Worm (Caenorhabditis elegans) whole organism, L1 larva: ENCODE results near the gene set-24.

Experiments used
- C34B4.2 ChIP-seq: sonication (generic microtip); optimal IDR thresholded peaks from 2 replicates; lab custom pipeline; 2017; ENCODE audit warnings: mild to moderate bottlenecking, missing genetic modification characterization, missing compliant biosample characterization
- F16B12.6 ChIP-seq: fragments of 150-350 bp; optimal IDR thresholded peaks from 2 replicates; lab custom pipeline; 2014; ENCODE audit warnings: missing biosample characterization, missing genetic modification characterization
- ama-1 ChIP-seq: fragments of 150-350 bp; optimal IDR thresholded peaks from 2 replicates; lab custom pipeline; 2014
- blmp-1 ChIP-seq: fragments of 150-350 bp; optimal IDR thresholded peaks from 2 replicates; lab custom pipeline; 2014; ENCODE audit warnings: missing biosample characterization, missing genetic modification characterization
- ceh-63 ChIP-seq: fragments of 200-800 bp; sonication (Bioruptor generic); optimal IDR thresholded peaks from 2 replicates; lab custom pipeline; 2018; ENCODE audit warnings: mild to moderate bottlenecking, missing genetic modification characterization, missing compliant biosample characterization
- ceh-82 ChIP-seq, 3 experiments: fragments of 150-350 bp in 1 of 3; sonication (generic microtip) in 2 of 3; optimal IDR thresholded peaks; 2 replicates each; lab custom pipeline; 2014 to 2017; ENCODE audit warnings: missing biosample characterization in 3 of 3, missing genetic modification characterization in 3 of 3
- ceh-88 ChIP-seq: fragments of 200-800 bp; sonication (Bioruptor generic); IDR thresholded peaks from 2 replicates; pipeline ENCODE4 v1.3.6; 2022; ENCODE audit warnings: missing genetic modification characterization, missing compliant biosample characterization
- dpl-1 ChIP-seq, 3 experiments: fragments of 150-350 bp in 2 of 3; sonication (generic microtip) in 1 of 3; optimal IDR thresholded peaks; 2 replicates each; lab custom pipeline; 2014 to 2017; ENCODE audit warnings: missing biosample characterization in 3 of 3, missing genetic modification characterization in 3 of 3, missing genetic modification reagents in 3 of 3
- efl-1 ChIP-seq, 4 experiments: fragments of 150-350 bp; optimal IDR thresholded peaks in 3 of 4; peaks in 1 of 4; 1 replicate in 1 of 4; 2 replicates in 3 of 4; lab custom pipeline; 2014; ENCODE audit warnings: missing biosample characterization in 2 of 4, missing genetic modification characterization in 2 of 4, missing genetic modification reagents in 2 of 4
- elt-3 ChIP-seq, 6 experiments: fragments of 150-350 bp in 1 of 6; sonication (generic microtip); optimal IDR thresholded peaks; 2 replicates each; lab custom pipeline; 2017 to 2018; ENCODE audit warnings: missing biosample characterization in 6 of 6, missing genetic modification characterization in 6 of 6, inconsistent platforms in 1 of 6
- ets-5 ChIP-seq: fragments of 200-800 bp; sonication (Bioruptor generic); IDR thresholded peaks from 2 replicates; pipeline ENCODE4 v1.3.6; 2022; ENCODE audit warnings: missing genetic modification characterization, missing compliant biosample characterization
- fkh-10 ChIP-seq: sonication (generic microtip); optimal IDR thresholded peaks from 2 replicates; lab custom pipeline; 2017; ENCODE audit warnings: missing biosample characterization, missing genetic modification reagents, missing genetic modification characterization
- fkh-4 ChIP-seq: sonication (generic microtip); optimal IDR thresholded peaks from 2 replicates; lab custom pipeline; 2016; ENCODE audit warnings: missing compliant biosample characterization, missing genetic modification characterization, borderline replicate concordance
- hlh-17 ChIP-seq: fragments of 200-800 bp; sonication (Bioruptor generic); optimal IDR thresholded peaks from 2 replicates; lab custom pipeline; 2018; ENCODE audit warnings: missing genetic modification characterization, mild to moderate bottlenecking, missing compliant biosample characterization, moderate library complexity, borderline replicate concordance
- hpl-2 ChIP-seq: fragments of 150-350 bp; optimal IDR thresholded peaks from 2 replicates; lab custom pipeline; 2014; ENCODE audit warnings: missing biosample characterization, missing genetic modification reagents, missing genetic modification characterization
- lin-14 ChIP-seq: fragments of 200-800 bp; sonication (Bioruptor generic); optimal IDR thresholded peaks from 2 replicates; lab custom pipeline; 2018; ENCODE audit warnings: mild to moderate bottlenecking, missing genetic modification characterization, moderate library complexity, missing compliant biosample characterization
- lin-35 ChIP-seq, 2 experiments: fragments of 150-350 bp; optimal IDR thresholded peaks; 2 replicates each; lab custom pipeline; 2014; ENCODE audit warnings: missing biosample characterization in 2 of 2, missing genetic modification characterization in 2 of 2, missing genetic modification reagents in 2 of 2
- lin-39 ChIP-seq: fragments of 150-350 bp; optimal IDR thresholded peaks from 2 replicates; lab custom pipeline; 2014; ENCODE audit warnings: missing biosample characterization, missing genetic modification reagents, missing genetic modification characterization
- lsy-2 ChIP-seq, 2 experiments: fragments of 150-350 bp; optimal IDR thresholded peaks; 2 replicates each; lab custom pipeline; 2014; ENCODE audit warnings: missing biosample characterization in 2 of 2, missing genetic modification characterization in 2 of 2
- nhr-19 ChIP-seq: fragments of 200-800 bp; sonication (Bioruptor generic); conservative IDR thresholded peaks from 2 replicates; pipeline ENCODE4 v1.3.6; 2022; ENCODE audit warnings: missing genetic modification characterization, missing compliant biosample characterization
- nhr-20 ChIP-seq: sonication (generic microtip); optimal IDR thresholded peaks from 2 replicates; lab custom pipeline; 2016; ENCODE audit warnings: mild to moderate bottlenecking, missing genetic modification characterization, missing compliant biosample characterization
- nhr-237 ChIP-seq: fragments of 150-350 bp; optimal IDR thresholded peaks from 2 replicates; lab custom pipeline; 2014; ENCODE audit warnings: missing biosample characterization, missing genetic modification characterization
- nhr-47 ChIP-seq: sonication (generic microtip); optimal IDR thresholded peaks from 2 replicates; lab custom pipeline; 2016; ENCODE audit warnings: mild to moderate bottlenecking, missing genetic modification characterization, moderate library complexity, missing compliant biosample characterization
- nhr-71 ChIP-seq: sonication (generic microtip); optimal IDR thresholded peaks from 2 replicates; lab custom pipeline; 2016; ENCODE audit warnings: mild to moderate bottlenecking, missing genetic modification characterization, moderate library complexity, missing compliant biosample characterization
- nhr-76 ChIP-seq: sonication (generic microtip); optimal IDR thresholded peaks from 2 replicates; lab custom pipeline; 2017; ENCODE audit warnings: missing biosample characterization, missing genetic modification characterization
- nhr-85 ChIP-seq: sonication (generic microtip); peaks from one replicate; lab custom pipeline; 2016; ENCODE audit warnings: missing genetic modification characterization, inconsistent platforms, missing compliant biosample characterization
- pag-3 ChIP-seq: sonication (generic microtip); optimal IDR thresholded peaks from 2 replicates; lab custom pipeline; 2017; ENCODE audit warnings: missing genetic modification characterization, mild to moderate bottlenecking, missing compliant biosample characterization, antibody characterized with exemption, borderline replicate concordance; ENCODE audit not compliant: insufficient read depth
- skn-1 ChIP-seq: fragments of 150-350 bp; optimal IDR thresholded peaks from 2 replicates; lab custom pipeline; 2014; ENCODE audit warnings: missing biosample characterization, missing genetic modification characterization
- snu-23 ChIP-seq: sonication (generic microtip); optimal IDR thresholded peaks from 2 replicates; lab custom pipeline; 2016; ENCODE audit warnings: missing genetic modification characterization, missing compliant biosample characterization
- sup-37 ChIP-seq: fragments of 200-800 bp; sonication (Bioruptor generic); optimal IDR thresholded peaks from 2 replicates; lab custom pipeline; 2018; ENCODE audit warnings: mild to moderate bottlenecking, missing genetic modification characterization, missing compliant biosample characterization
- swsn-7 ChIP-seq: sonication (generic microtip); optimal IDR thresholded peaks from 2 replicates; lab custom pipeline; 2016; ENCODE audit warnings: missing genetic modification characterization, missing compliant biosample characterization
- tbx-2 ChIP-seq: sonication (generic microtip); optimal IDR thresholded peaks from 2 replicates; lab custom pipeline; 2016; ENCODE audit warnings: missing genetic modification characterization, missing compliant biosample characterization
- tlp-1 ChIP-seq: fragments of 150-350 bp; optimal IDR thresholded peaks from 2 replicates; lab custom pipeline; 2014; ENCODE audit warnings: missing biosample characterization, missing genetic modification characterization
- unc-130 ChIP-seq: fragments of 150-350 bp; optimal IDR thresholded peaks from 2 replicates; lab custom pipeline; 2017; ENCODE audit warnings: missing biosample characterization, missing genetic modification characterization, inconsistent platforms
- unc-30 ChIP-seq: sonication (generic microtip); optimal IDR thresholded peaks from 2 replicates; lab custom pipeline; 2017; ENCODE audit warnings: missing biosample characterization, missing genetic modification characterization
- unc-98 ChIP-seq: fragments of 200-800 bp; sonication (Bioruptor generic); IDR thresholded peaks from 2 replicates; pipeline ENCODE4 v1.3.6; 2022; ENCODE audit warnings: missing genetic modification characterization, missing compliant biosample characterization
- vab-15 ChIP-seq: sonication (generic microtip); optimal IDR thresholded peaks from 2 replicates; lab custom pipeline; 2017; ENCODE audit warnings: missing genotype, mild to moderate bottlenecking, missing genetic modification characterization, missing compliant biosample characterization
- xbp-1 ChIP-seq: sonication (generic microtip); optimal IDR thresholded peaks from 2 replicates; lab custom pipeline; 2016; ENCODE audit warnings: missing genetic modification characterization, missing compliant biosample characterization
- ztf-11 ChIP-seq, 2 experiments: sonication (generic microtip); optimal IDR thresholded peaks; 2 replicates each; lab custom pipeline; 2016 to 2017; ENCODE audit warnings: missing genetic modification characterization in 2 of 2, missing biosample characterization in 1 of 2, missing compliant biosample characterization in 1 of 2

The set-24 gene

DNA sequence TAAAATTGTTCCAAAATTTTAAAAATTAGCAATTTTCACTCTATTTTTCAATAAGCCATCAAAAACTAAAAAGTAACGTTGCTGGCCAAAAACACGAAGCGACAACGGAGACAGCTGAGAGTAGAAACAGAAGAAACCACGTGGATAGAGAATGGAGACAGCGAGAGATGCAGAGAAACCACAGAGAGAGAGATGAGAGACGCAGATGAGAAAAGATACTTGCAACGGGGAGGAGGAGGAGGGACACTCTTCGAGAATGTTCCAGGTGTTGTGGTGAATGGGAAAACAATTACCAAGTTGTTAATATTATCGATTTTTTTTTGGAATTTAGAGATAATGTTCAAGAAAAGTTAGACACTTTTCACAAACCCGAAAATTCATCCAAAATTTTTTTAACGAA, 28.4 kb downstream of the set-24 start (continued):
- TF ChIP-seq unc-98 (GFP tag; lab: Robert Waterston, UW): no peak; the same call in 1 of the 2 replicates
- peak; percentile 92 for TF ChIP-seq nhr-19 (GFP tag; lab: Robert Waterston, UW)

- TF ChIP-seq tlp-1 (tag; lab: Kevin White, UChicago) (peak; percentile 6), lin-14 (no peak)
Observed at ce11 chrII:12099889-12100288, 30.9 kb downstream of the set-24 start, which contains the start of gene Y17G7B.17. Gene Y17G7B.17 (minus strand): TSS chrII:12099989.

DNA sequence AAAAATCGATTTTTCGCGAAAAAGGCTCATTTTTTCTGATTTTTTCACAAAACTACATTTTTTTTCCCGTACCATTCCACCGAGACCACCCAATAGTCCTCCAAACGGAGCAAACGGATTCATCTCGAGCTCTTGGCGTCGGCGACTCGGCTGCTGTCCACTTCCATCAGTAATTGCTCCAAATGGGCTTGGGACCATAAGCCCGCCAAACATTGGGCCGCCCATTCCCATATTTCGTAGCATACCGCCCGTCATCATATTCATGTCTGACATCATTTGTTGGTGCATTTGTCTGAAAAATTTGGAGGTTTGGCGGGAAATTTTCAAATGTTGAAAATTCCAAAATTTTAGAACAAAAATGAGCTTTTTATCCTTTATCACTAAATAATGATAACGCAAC, 32.1 kb downstream of the set-24 start:
- TF ChIP-seq nhr-76 (tag; lab: Kevin White, UChicago) (no peak), nhr-85 (tag; lab: Kevin White, UChicago) (peak; percentile 60)
- TF ChIP-seq, all 84 proteins: peak for 1

DNA sequence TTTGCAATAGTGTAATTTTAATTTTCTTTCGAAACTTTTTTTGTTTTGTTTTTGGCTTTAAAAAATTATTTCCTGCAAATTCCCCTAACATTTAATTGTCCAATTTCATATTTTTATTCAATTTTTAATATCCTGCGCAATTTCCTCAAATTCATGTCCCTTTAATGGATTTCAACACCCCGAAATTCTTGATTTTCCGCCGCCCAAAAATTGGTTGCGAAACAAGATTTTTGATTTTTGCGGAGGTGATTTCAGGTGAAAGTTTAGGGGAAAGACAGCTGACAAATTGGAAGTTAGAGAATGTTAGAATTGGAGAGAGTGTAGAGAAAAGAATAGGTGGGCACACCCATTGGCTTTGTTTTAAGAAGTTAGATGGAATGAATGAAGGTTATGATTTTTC, 35.7 kb downstream of the set-24 start:
- TF ChIP-seq ceh-88: no peak
- no peak for TF ChIP-seq elt-3 (tag; optimal IDR thresholded peaks at IDR 0.05; lab: Kevin White, UChicago)
- TF ChIP-seq ceh-63 (GFP tag; lab: Kevin White, UChicago): no peak
- peak; percentile 0 to 7 for TF ChIP-seq efl-1 (optimal IDR thresholded peaks at IDR 0.05; lab: Kevin White, UChicago)
- TF ChIP-seq efl-1 (GFP tag; optimal IDR thresholded peaks at IDR 0.05 in 1 of 2; lab: Kevin White, UChicago): peak in 1 of 2 experiments; percentile 66
- TF ChIP-seq F16B12.6 (tag; lab: Kevin White, UChicago): no peak
- TF ChIP-seq tbx-2 (tag; lab: Kevin White, UChicago): no peak
- TF ChIP-seq lsy-2 (tag; optimal IDR thresholded peaks at IDR 0.05; lab: Kevin White, UChicago): peak; percentile 14 to 39
- TF ChIP-seq hpl-2 (GFP tag; lab: Kevin White, UChicago): no peak
- TF ChIP-seq dpl-1 (GFP tag; optimal IDR thresholded peaks at IDR 0.05; lab: Kevin White, UChicago): peak in 1 of 3 experiments; percentile 10
- no peak for TF ChIP-seq fkh-10
- TF ChIP-seq ama-1 (lab: Kevin White, UChicago): peak; percentile 27
- peak; percentile 5 for TF ChIP-seq sup-37
- peak; percentile 31 for TF ChIP-seq nhr-71 (tag; lab: Kevin White, UChicago)
- TF ChIP-seq nhr-47 (tag; lab: Kevin White, UChicago): peak; percentile 13
- TF ChIP-seq tlp-1 (tag; lab: Kevin White, UChicago): no peak
- TF ChIP-seq unc-130: no peak
- no peak for TF ChIP-seq fkh-4 (tag; lab: Kevin White, UChicago)
- TF ChIP-seq swsn-7 (tag; lab: Kevin White, UChicago): no peak
- no peak for TF ChIP-seq ets-5
- peak; percentile 5 for TF ChIP-seq nhr-20
- TF ChIP-seq pag-3 (tag; lab: Kevin White, UChicago): no peak
- TF ChIP-seq hlh-17 (GFP tag; lab: Kevin White, UChicago): no peak
- TF ChIP-seq lin-35 (GFP tag; optimal IDR thresholded peaks at IDR 0.05; lab: Kevin White, UChicago): no peak
- no peak for TF ChIP-seq xbp-1 (tag; lab: Kevin White, UChicago)
- TF ChIP-seq C34B4.2 (tag; lab: Kevin White, UChicago): no peak
- TF ChIP-seq nhr-237 (tag; lab: Kevin White, UChicago): no peak
- no peak for TF ChIP-seq unc-30 (tag; lab: Kevin White, UChicago)
- no peak for TF ChIP-seq ceh-82 (tag; optimal IDR thresholded peaks at IDR 0.05; lab: Kevin White, UChicago)
- TF ChIP-seq nhr-85 (tag; lab: Kevin White, UChicago): peak; percentile 70
- TF ChIP-seq vab-15: no peak
- TF ChIP-seq snu-23: peak; percentile 18
- TF ChIP-seq blmp-1 (tag; lab: Kevin White, UChicago): peak; percentile 92
- no peak for TF ChIP-seq lin-39 (tag; lab: Kevin White, UChicago)
- TF ChIP-seq ztf-11 (tag; optimal IDR thresholded peaks at IDR 0.05; lab: Kevin White, UChicago): no peak
- peak; percentile 78 for TF ChIP-seq skn-1 (tag; lab: Kevin White, UChicago)
